Worm (Caenorhabditis elegans) whole organism, L3 larva: ENCODE results near the gene alg-1.
A peak's percentile ranks its signal among the peaks of the same experiment; 100 is the strongest.

ENCODE experiments used
- R02D3.7 ChIP-seq: fragments of 150-350 bp; optimal IDR thresholded peaks from 2 replicates; lab custom pipeline; 2014; ENCODE audit warnings: missing biosample characterization, missing genetic modification characterization
- ZK546.5 ChIP-seq: sonication (generic microtip); optimal IDR thresholded peaks from 2 replicates; lab custom pipeline; 2017; ENCODE audit warnings: missing biosample characterization, missing genetic modification characterization
- aly-2 ChIP-seq: fragments of 150-350 bp; optimal IDR thresholded peaks from 2 replicates; lab custom pipeline; 2014; ENCODE audit warnings: missing biosample characterization, missing genetic modification characterization
- ama-1 ChIP-seq: fragments of 150-350 bp; optimal IDR thresholded peaks from 2 replicates; lab custom pipeline; 2018
- ceh-16 ChIP-seq: sonication (generic microtip); optimal IDR thresholded peaks from 2 replicates; lab custom pipeline; 2017; ENCODE audit warnings: missing biosample characterization, missing genetic modification characterization
- ceh-28 ChIP-seq: fragments of 150-350 bp; optimal IDR thresholded peaks from 2 replicates; lab custom pipeline; 2014; ENCODE audit warnings: missing biosample characterization, missing genetic modification reagents, missing genetic modification characterization
- ceh-82 ChIP-seq: fragments of 150-350 bp; optimal IDR thresholded peaks from 2 replicates; lab custom pipeline; 2014; ENCODE audit warnings: missing biosample characterization, missing genetic modification characterization
- ceh-9 ChIP-seq: sonication (generic microtip); optimal IDR thresholded peaks from 2 replicates; lab custom pipeline; 2018; ENCODE audit warnings: missing biosample characterization, missing genetic modification characterization
- daf-12 ChIP-seq: fragments of 150-350 bp; optimal IDR thresholded peaks from 2 replicates; lab custom pipeline; 2014; ENCODE audit warnings: missing biosample characterization, missing genetic modification reagents, missing genetic modification characterization
- egl-27 ChIP-seq: sonication (generic microtip); optimal IDR thresholded peaks from 4 replicates; lab custom pipeline; 2017; ENCODE audit warnings: missing biosample characterization, missing genetic modification reagents, missing genetic modification characterization
- egl-5 ChIP-seq: fragments of 150-350 bp; optimal IDR thresholded peaks from 2 replicates; lab custom pipeline; 2017; ENCODE audit warnings: missing biosample characterization, missing genetic modification reagents, missing genetic modification characterization, inconsistent platforms
- elt-1 ChIP-seq: fragments of 150-350 bp; optimal IDR thresholded peaks from 2 replicates; lab custom pipeline; 2014; ENCODE audit warnings: missing biosample characterization, missing genetic modification characterization
- elt-2 ChIP-seq: sonication (generic microtip); optimal IDR thresholded peaks from 2 replicates; lab custom pipeline; 2016; ENCODE audit warnings: missing genetic modification reagents, mild to moderate bottlenecking, missing genetic modification characterization, missing compliant biosample characterization
- elt-3 ChIP-seq, 3 experiments: fragments of 150-350 bp in 1 of 3; sonication (generic microtip) in 2 of 3; optimal IDR thresholded peaks; 2 replicates in 2 of 3; 4 replicates in 1 of 3; lab custom pipeline; 2014 to 2017; ENCODE audit warnings: missing biosample characterization in 3 of 3, missing genetic modification characterization in 3 of 3
- eor-1 ChIP-seq, 2 experiments: fragments of 150-350 bp; optimal IDR thresholded peaks; 2 replicates each; lab custom pipeline; 2014 to 2018; ENCODE audit warnings: missing biosample characterization in 2 of 2, missing genetic modification characterization in 2 of 2
- fkh-10 ChIP-seq: sonication (generic microtip); optimal IDR thresholded peaks from 2 replicates; lab custom pipeline; 2017; ENCODE audit warnings: missing biosample characterization, missing genetic modification reagents, missing genetic modification characterization
- fos-1 ChIP-seq: fragments of 150-350 bp; optimal IDR thresholded peaks from 2 replicates; lab custom pipeline; 2014; ENCODE audit warnings: missing biosample characterization, missing genetic modification characterization
- hmg-11 ChIP-seq: sonication (generic microtip); optimal IDR thresholded peaks from 2 replicates; lab custom pipeline; 2016; ENCODE audit warnings: missing genetic modification characterization, missing compliant biosample characterization
- jun-1 ChIP-seq: fragments of 150-350 bp; optimal IDR thresholded peaks from 2 replicates; lab custom pipeline; 2014; ENCODE audit warnings: missing biosample characterization, missing genetic modification reagents, missing genetic modification characterization
- lin-15B ChIP-seq: fragments of 150-350 bp; optimal IDR thresholded peaks from 2 replicates; lab custom pipeline; 2014; ENCODE audit warnings: missing biosample characterization, missing genetic modification characterization
- lin-39 ChIP-seq: fragments of 150-350 bp; optimal IDR thresholded peaks from 2 replicates; lab custom pipeline; 2018; ENCODE audit warnings: missing biosample characterization, missing genetic modification reagents, missing genetic modification characterization
- lsy-12 ChIP-seq: sonication (generic microtip); optimal IDR thresholded peaks from 2 replicates; lab custom pipeline; 2016; ENCODE audit warnings: mild to moderate bottlenecking, missing genetic modification characterization, missing compliant biosample characterization
- mdl-1 ChIP-seq: fragments of 150-350 bp; optimal IDR thresholded peaks from 2 replicates; lab custom pipeline; 2014; ENCODE audit warnings: missing biosample characterization, missing genetic modification characterization
- mml-1 ChIP-seq: fragments of 150-350 bp; sonication (generic microtip); optimal IDR thresholded peaks from 3 replicates; lab custom pipeline; 2014; ENCODE audit warnings: missing biosample characterization, missing genetic modification characterization
- nfya-1 ChIP-seq: sonication (generic microtip); optimal IDR thresholded peaks from 2 replicates; lab custom pipeline; 2017; ENCODE audit warnings: missing genetic modification characterization, mild to moderate bottlenecking, missing compliant biosample characterization, antibody characterized with exemption, moderate library complexity; ENCODE audit not compliant: insufficient read depth
- nhr-11 ChIP-seq: fragments of 150-350 bp; optimal IDR thresholded peaks from 2 replicates; lab custom pipeline; 2014; ENCODE audit warnings: missing biosample characterization, missing genetic modification characterization
- nhr-12 ChIP-seq: fragments of 150-350 bp; optimal IDR thresholded peaks from 2 replicates; lab custom pipeline; 2014; ENCODE audit warnings: missing biosample characterization, missing genetic modification characterization
- nhr-23 ChIP-seq: fragments of 150-350 bp; optimal IDR thresholded peaks from 2 replicates; lab custom pipeline; 2014; ENCODE audit warnings: missing biosample characterization, missing genetic modification reagents, missing genetic modification characterization
- nhr-237 ChIP-seq: fragments of 150-350 bp; optimal IDR thresholded peaks from 2 replicates; lab custom pipeline; 2014; ENCODE audit warnings: missing biosample characterization, missing genetic modification characterization
- nhr-25 ChIP-seq: sonication (generic microtip); optimal IDR thresholded peaks from 2 replicates; lab custom pipeline; 2017; ENCODE audit warnings: missing biosample characterization, missing genetic modification characterization
- nhr-43 ChIP-seq: sonication (generic microtip); optimal IDR thresholded peaks from 2 replicates; lab custom pipeline; 2016; ENCODE audit warnings: mild to moderate bottlenecking, missing genetic modification characterization, missing compliant biosample characterization; ENCODE audit not compliant: poor library complexity, severe bottlenecking
- nhr-67 ChIP-seq: fragments of 150-350 bp; optimal IDR thresholded peaks from 2 replicates; lab custom pipeline; 2014; ENCODE audit warnings: missing biosample characterization, missing genetic modification characterization
- nhr-77 ChIP-seq: fragments of 150-350 bp; optimal IDR thresholded peaks from 2 replicates; lab custom pipeline; 2014; ENCODE audit warnings: missing biosample characterization, missing genetic modification characterization
- pha-4 ChIP-seq: fragments of 150-350 bp; optimal IDR thresholded peaks from 2 replicates; lab custom pipeline; 2014; ENCODE audit warnings: missing biosample characterization, missing genetic modification reagents, missing genetic modification characterization
- pqm-1 ChIP-seq: fragments of 150-350 bp; optimal IDR thresholded peaks from 2 replicates; lab custom pipeline; 2017; ENCODE audit warnings: missing biosample characterization, missing genetic modification characterization, inconsistent platforms
- sea-2 ChIP-seq: fragments of 150-350 bp; sonication (generic microtip); optimal IDR thresholded peaks from 4 replicates; lab custom pipeline; 2014; ENCODE audit warnings: missing biosample characterization, missing genetic modification reagents, missing genetic modification characterization
- skn-1 ChIP-seq: fragments of 150-350 bp; optimal IDR thresholded peaks from 2 replicates; lab custom pipeline; 2014; ENCODE audit warnings: missing biosample characterization, missing genetic modification characterization
- snpc-4 ChIP-seq: fragments of 150-350 bp; optimal IDR thresholded peaks from 2 replicates; lab custom pipeline; 2014; ENCODE audit warnings: missing biosample characterization, missing genetic modification characterization
- tbx-2 ChIP-seq: sonication (generic microtip); optimal IDR thresholded peaks from 2 replicates; lab custom pipeline; 2016; ENCODE audit warnings: mild to moderate bottlenecking, missing genetic modification characterization, missing compliant biosample characterization
- unc-39 ChIP-seq: sonication (generic microtip); optimal IDR thresholded peaks from 4 replicates; lab custom pipeline; 2017; ENCODE audit warnings: missing biosample characterization, missing genetic modification characterization
- unc-62 ChIP-seq: fragments of 150-350 bp; sonication (generic microtip); optimal IDR thresholded peaks from 4 replicates; lab custom pipeline; 2014; ENCODE audit warnings: missing biosample characterization, missing genetic modification reagents, missing genetic modification characterization
- zag-1 ChIP-seq: fragments of 150-350 bp; optimal IDR thresholded peaks from 2 replicates; lab custom pipeline; 2014; ENCODE audit warnings: missing biosample characterization, missing genetic modification characterization
- ztf-11 ChIP-seq: fragments of 150-350 bp; optimal IDR thresholded peaks from 2 replicates; lab custom pipeline; 2014; ENCODE audit warnings: missing biosample characterization, missing genetic modification characterization
- ztf-4 ChIP-seq: fragments of 150-350 bp; optimal IDR thresholded peaks from 2 replicates; lab custom pipeline; 2014; ENCODE audit warnings: missing biosample characterization, missing genetic modification characterization

The alg-1 gene

ce11 chrX:13941865-13942264 is 7.0 kb upstream of the alg-1 start:
- TF ChIP-seq lsy-12: no peak
- no peak for TF ChIP-seq pqm-1 (tag; lab: Kevin White, UChicago)
- TF ChIP-seq ztf-11 (tag; lab: Kevin White, UChicago): no peak
- TF ChIP-seq unc-39 (tag; lab: Kevin White, UChicago): no peak
- TF ChIP-seq elt-1 (tag; lab: Kevin White, UChicago): no peak
- no peak for TF ChIP-seq hmg-11 (tag; lab: Kevin White, UChicago)
- TF ChIP-seq fos-1 (tag; lab: Kevin White, UChicago): no peak
- TF ChIP-seq fkh-10 (GFP tag; lab: Kevin White, UChicago): no peak
- no peak for TF ChIP-seq mdl-1
- TF ChIP-seq nhr-12 (tag; lab: Kevin White, UChicago): no peak

- TF ChIP-seq nhr-25 (no peak), skn-1 (tag; lab: Kevin White, UChicago) (no peak), fkh-10 (GFP tag; lab: Kevin White, UChicago) (no peak)
Measured at ce11 chrX:13944184-13944583, 4.7 kb upstream of the alg-1 start.

ce11 chrX:13945090-13945489 is 3.8 kb upstream of the alg-1 start:
- no peak for TF ChIP-seq aly-2 (tag; lab: Kevin White, UChicago)
- no peak for TF ChIP-seq mdl-1
- TF ChIP-seq elt-2 (tag; lab: Kevin White, UChicago): no peak
- no peak for TF ChIP-seq mml-1 (tag; lab: Kevin White, UChicago)
- TF ChIP-seq nhr-11 (tag; lab: Kevin White, UChicago): no peak
- TF ChIP-seq unc-39 (tag; lab: Kevin White, UChicago): no peak
- no peak for TF ChIP-seq pha-4
- TF ChIP-seq daf-12 (tag; lab: Kevin White, UChicago): no peak
- TF ChIP-seq hmg-11 (tag; lab: Kevin White, UChicago): no peak
- TF ChIP-seq sea-2: no peak
- TF ChIP-seq zag-1 (tag; lab: Kevin White, UChicago): no peak
- no peak for TF ChIP-seq nhr-43 (tag; lab: Kevin White, UChicago)
- no peak for TF ChIP-seq nhr-237 (tag; lab: Kevin White, UChicago)
- no peak for TF ChIP-seq ztf-11 (tag; lab: Kevin White, UChicago)
- TF ChIP-seq fkh-10 (GFP tag; lab: Kevin White, UChicago): no peak
- TF ChIP-seq ztf-4 (tag; lab: Kevin White, UChicago): no peak
- TF ChIP-seq nhr-67 (tag; lab: Kevin White, UChicago): no peak
- TF ChIP-seq R02D3.7 (tag; lab: Kevin White, UChicago): no peak
- no peak for TF ChIP-seq nhr-77 (tag; lab: Kevin White, UChicago)
- TF ChIP-seq elt-3 (tag; optimal IDR thresholded peaks at IDR 0.05; lab: Kevin White, UChicago): no peak

ce11 chrX:13945524-13945923 is 3.4 kb upstream of the alg-1 start:
- TF ChIP-seq pha-4 (peak; percentile 32), hmg-11 (tag; lab: Kevin White, UChicago) (peak; percentile 92), elt-1 (tag; lab: Kevin White, UChicago) (no peak), zag-1 (tag; lab: Kevin White, UChicago) (no peak), aly-2 (tag; lab: Kevin White, UChicago) (no peak), R02D3.7 (tag; lab: Kevin White, UChicago) (peak; percentile 21), egl-5 (tag; lab: Kevin White, UChicago) (no peak), mdl-1 (peak; percentile 36), nhr-237 (tag; lab: Kevin White, UChicago) (no peak), ztf-11 (tag; lab: Kevin White, UChicago) (no peak), nhr-25 (no peak), nhr-77 (tag; lab: Kevin White, UChicago) (no peak), ceh-82 (tag; lab: Kevin White, UChicago) (no peak), snpc-4 (tag; lab: Kevin White, UChicago) (peak; percentile 84), lin-15B (tag; lab: Kevin White, UChicago) (peak; percentile 65), daf-12 (tag; lab: Kevin White, UChicago) (no peak), pqm-1 (tag; lab: Kevin White, UChicago) (no peak), nhr-67 (tag; lab: Kevin White, UChicago) (no peak), elt-2 (tag; lab: Kevin White, UChicago) (peak; percentile 23), skn-1 (tag; lab: Kevin White, UChicago) (no peak), sea-2 (no peak), ztf-4 (tag; lab: Kevin White, UChicago) (no peak), mml-1 (tag; lab: Kevin White, UChicago) (no peak), egl-27 (tag; lab: Kevin White, UChicago) (no peak), ZK546.5 (tag; lab: Kevin White, UChicago) (no peak), nhr-12 (tag; lab: Kevin White, UChicago) (no peak), ama-1 (lab: Kevin White, UChicago) (no peak), eor-1 (tag; optimal IDR thresholded peaks at IDR 0.05; lab: Kevin White, UChicago) (no peak), ceh-16 (no peak), lin-39 (tag; lab: Kevin White, UChicago) (peak; percentile 94), fkh-10 (GFP tag; lab: Kevin White, UChicago) (peak; percentile 58), nhr-23 (tag; lab: Kevin White, UChicago) (no peak), tbx-2 (tag; lab: Kevin White, UChicago) (peak; percentile 50), ceh-9 (tag; lab: Kevin White, UChicago) (no peak), jun-1 (tag; lab: Kevin White, UChicago) (no peak), nfya-1 (peak; percentile 83), nhr-11 (tag; lab: Kevin White, UChicago) (no peak), unc-62 (peak; percentile 31), ceh-28 (no peak)
